Worm (Caenorhabditis elegans): Measurements from ENCODE around the gene F45E4.6.

The F45E4.6 gene

ce11 chrIV:7619261-7619660 lies 13.1 kb downstream of the F45E4.6 start:
- TF ChIP-seq ztf-23 (GFP tag; IDR thresholded peaks at IDR 0.05) (no peak), ref-1 (GFP tag; conservative IDR thresholded peaks at IDR 0.05) (no peak), med-1 (GFP tag; optimal IDR thresholded peaks at IDR 0.05; ENCODE audit: insufficient read depth) (no peak), flt-1 (GFP tag; IDR thresholded peaks at IDR 0.05) (no peak), ztf-29 (GFP tag; IDR thresholded peaks at IDR 0.05) (no peak), T22C8.4 (GFP tag; IDR thresholded peaks at IDR 0.05) (no peak), tab-1 (GFP tag; IDR thresholded peaks at IDR 0.05) (no peak), klf-2 (GFP tag; conservative IDR thresholded peaks at IDR 0.05) (no peak), cog-1 (tag; optimal IDR thresholded peaks at IDR 0.05) (no peak)

ce11 chrIV:7612523-7612922 lies 19.8 kb downstream of the F45E4.6 start:
- TF ChIP-seq klf-2 (GFP tag; conservative IDR thresholded peaks at IDR 0.05) = no peak

ce11 chrIV:7611396-7611795 lies 21.0 kb downstream of the F45E4.6 start:
- TF ChIP-seq flt-1 (GFP tag; IDR thresholded peaks at IDR 0.05) (no peak), ztf-23 (GFP tag; IDR thresholded peaks at IDR 0.05) (0 out of 2 replicates have a peak, but pooled peaks have one; percentile 23), tab-1 (GFP tag; IDR thresholded peaks at IDR 0.05) (no peak), med-1 (GFP tag; optimal IDR thresholded peaks at IDR 0.05; ENCODE audit: insufficient read depth) (no peak), ztf-29 (GFP tag; IDR thresholded peaks at IDR 0.05) (no peak)

DNA sequence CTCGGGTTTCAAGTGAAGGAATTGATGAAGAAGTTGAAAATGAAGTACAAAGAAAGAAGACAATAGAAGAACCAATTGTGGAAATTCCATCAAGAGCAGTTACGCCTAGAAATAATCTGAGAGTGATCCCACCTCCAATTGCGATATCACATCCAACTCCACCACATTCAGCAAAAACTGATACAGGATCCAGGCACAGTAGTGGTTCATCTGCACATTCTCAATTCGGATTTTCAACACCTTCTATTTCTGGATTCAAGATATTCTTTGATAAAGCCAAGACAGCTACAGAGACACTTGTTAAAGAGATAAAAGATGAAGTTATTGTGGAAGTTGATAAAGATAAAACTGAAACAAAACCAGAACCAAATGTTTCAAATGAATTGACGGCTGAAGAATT lies 24.2 kb downstream of the F45E4.6 start:
- TF ChIP-seq cog-1 (tag; optimal IDR thresholded peaks at IDR 0.05) = no peak
- TF ChIP-seq flt-1 (GFP tag; IDR thresholded peaks at IDR 0.05) = no peak
- no peak for TF ChIP-seq med-1 (GFP tag; optimal IDR thresholded peaks at IDR 0.05; ENCODE audit: insufficient read depth)
- no peak for TF ChIP-seq klf-2 (GFP tag; conservative IDR thresholded peaks at IDR 0.05)
- no peak for TF ChIP-seq tab-1 (GFP tag; IDR thresholded peaks at IDR 0.05)
- no peak for TF ChIP-seq ztf-29 (GFP tag; IDR thresholded peaks at IDR 0.05)
- TF ChIP-seq T22C8.4 (GFP tag; IDR thresholded peaks at IDR 0.05) = no peak
- TF ChIP-seq ref-1 (GFP tag; conservative IDR thresholded peaks at IDR 0.05) = no peak
- no peak for TF ChIP-seq ztf-23 (GFP tag; IDR thresholded peaks at IDR 0.05)

ce11 chrIV:7605413-7605812 lies 26.9 kb downstream of the F45E4.6 start:
- TF ChIP-seq flt-1 (GFP tag; IDR thresholded peaks at IDR 0.05) = no peak
- no peak for TF ChIP-seq ref-1 (GFP tag; conservative IDR thresholded peaks at IDR 0.05)
- TF ChIP-seq T22C8.4 (GFP tag; IDR thresholded peaks at IDR 0.05) = no peak
- TF ChIP-seq ztf-23 (GFP tag; IDR thresholded peaks at IDR 0.05) = no peak
- TF ChIP-seq klf-2 (GFP tag; conservative IDR thresholded peaks at IDR 0.05) = no peak
- TF ChIP-seq ztf-29 (GFP tag; IDR thresholded peaks at IDR 0.05) = no peak
- TF ChIP-seq cog-1 (tag; optimal IDR thresholded peaks at IDR 0.05) = no peak
- no peak for TF ChIP-seq tab-1 (GFP tag; IDR thresholded peaks at IDR 0.05)
- no peak for TF ChIP-seq med-1 (GFP tag; optimal IDR thresholded peaks at IDR 0.05; ENCODE audit: insufficient read depth)

DNA sequence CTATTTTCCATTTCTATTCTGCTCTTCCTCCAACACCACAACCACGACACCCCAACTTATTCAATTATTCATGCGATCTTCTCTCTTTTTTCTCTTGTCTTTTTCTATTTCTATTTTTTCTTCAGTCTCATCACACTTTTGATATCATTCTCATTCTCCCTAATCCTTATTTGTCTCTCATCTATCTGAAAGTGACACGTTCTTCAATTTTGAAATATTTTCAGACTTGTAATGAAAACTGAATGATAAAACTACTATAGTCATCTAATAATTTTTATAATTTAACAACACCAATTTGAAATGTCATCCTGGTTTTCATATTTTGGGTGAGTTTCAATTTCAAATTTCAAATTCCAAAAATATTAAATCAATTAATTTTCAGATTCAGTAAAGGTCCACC lies 43.7 kb downstream of the F45E4.6 start, which contains the start of gene cla-1:
TSS of gene cla-1 (plus strand) at position 301 of the 400 bp plus-strand sequence.
- no peak for TF ChIP-seq ref-1 (GFP tag; conservative IDR thresholded peaks at IDR 0.05)
- no peak for TF ChIP-seq ztf-29 (GFP tag; IDR thresholded peaks at IDR 0.05)
- TF ChIP-seq klf-2 (GFP tag; conservative IDR thresholded peaks at IDR 0.05) = no peak
- no peak for TF ChIP-seq flt-1 (GFP tag; IDR thresholded peaks at IDR 0.05)
- TF ChIP-seq cog-1 (tag; optimal IDR thresholded peaks at IDR 0.05) = no peak
- no peak for TF ChIP-seq T22C8.4 (GFP tag; IDR thresholded peaks at IDR 0.05)
- no peak for TF ChIP-seq tab-1 (GFP tag; IDR thresholded peaks at IDR 0.05)
- TF ChIP-seq ztf-23 (GFP tag; IDR thresholded peaks at IDR 0.05) = no peak
- TF ChIP-seq med-1 (GFP tag; optimal IDR thresholded peaks at IDR 0.05; ENCODE audit: insufficient read depth) = no peak

- no peak for TF ChIP-seq cog-1 (tag; optimal IDR thresholded peaks at IDR 0.05)
- no peak for TF ChIP-seq flt-1 (GFP tag; IDR thresholded peaks at IDR 0.05)
- TF ChIP-seq ref-1 (GFP tag; conservative IDR thresholded peaks at IDR 0.05) = no peak
- no peak for TF ChIP-seq T22C8.4 (GFP tag; IDR thresholded peaks at IDR 0.05)
- no peak for TF ChIP-seq med-1 (GFP tag; optimal IDR thresholded peaks at IDR 0.05; ENCODE audit: insufficient read depth)
- TF ChIP-seq ztf-23 (GFP tag; IDR thresholded peaks at IDR 0.05) = no peak
- TF ChIP-seq tab-1 (GFP tag; IDR thresholded peaks at IDR 0.05) = no peak
- TF ChIP-seq klf-2 (GFP tag; conservative IDR thresholded peaks at IDR 0.05) = no peak
- TF ChIP-seq ztf-29 (GFP tag; IDR thresholded peaks at IDR 0.05) = no peak
Measured at ce11 chrIV:7586972-7587371, 45.4 kb downstream of the F45E4.6 start.

ce11 chrIV:7585273-7585882 lies 47.0 kb downstream of the F45E4.6 start:
- TF ChIP-seq ztf-23 (GFP tag; IDR thresholded peaks at IDR 0.05) = no peak

All from whole organism, midembryonic.